Worm (Caenorhabditis elegans) whole organism, dauer: ENCODE data around the gene dsh-1.

Experiments
- unc-62 ChIP-seq: sonication (generic microtip); optimal IDR thresholded peaks from 2 replicates; lab custom pipeline; 2017; ENCODE audit warnings: missing biosample characterization, missing genetic modification reagents, missing genetic modification characterization

The dsh-1 gene

ce11 chrII:5220648-5221047 lies 4.5 kb downstream of the dsh-1 start:
- no peak for TF ChIP-seq unc-62

ce11 chrII:5218349-5218748 lies 6.8 kb downstream of the dsh-1 start:
- no peak for TF ChIP-seq unc-62

ce11 chrII:5212675-5213074 lies 12.5 kb downstream of the dsh-1 start, which contains the start of gene C34F11.1:
TSS of gene C34F11.1 (plus strand) at chrII:5212975.
- no peak for TF ChIP-seq unc-62

ce11 chrII:5211970-5212369 lies 13.2 kb downstream of the dsh-1 start, which contains the start of gene C34F11.2:
TSS of gene C34F11.2 (plus strand) at chrII:5212270.
- TF ChIP-seq unc-62 = no peak

- TF ChIP-seq unc-62 = no peak
Observed at ce11 chrII:5210830-5211229, 14.4 kb downstream of the dsh-1 start, which contains the start of gene C34F11.8. TSS of gene C34F11.8 (minus strand) at chrII:5210964.

ce11 chrII:5209122-5209521 lies 16.1 kb downstream of the dsh-1 start:
- no peak for TF ChIP-seq unc-62

- TF ChIP-seq unc-62 = no peak
Observed at ce11 chrII:5205286-5205685, 19.9 kb downstream of the dsh-1 start.

- no peak for TF ChIP-seq unc-62
Observed at ce11 chrII:5202930-5203329, 22.3 kb downstream of the dsh-1 start, which contains the start of gene ampd-1. TSS of gene ampd-1 (plus strand) at chrII:5203322.

- TF ChIP-seq unc-62 = no peak
Observed at ce11 chrII:5201922-5202562, 23.1 kb downstream of the dsh-1 start.

ce11 chrII:5200987-5201582 lies 24.1 kb downstream of the dsh-1 start:
- TF ChIP-seq unc-62 = no peak

- TF ChIP-seq unc-62 = no peak
Observed at ce11 chrII:5199497-5199896, 25.7 kb downstream of the dsh-1 start, which contains the start of gene msp-50. TSS of gene msp-50 (plus strand) at chrII:5199797.

- no peak for TF ChIP-seq unc-62
Observed at ce11 chrII:5195504-5195903, 29.7 kb downstream of the dsh-1 start, which contains the start of gene C34F11.5. TSS of gene C34F11.5 (plus strand) at chrII:5195804.

- TF ChIP-seq unc-62 = no peak
Observed at ce11 chrII:5194066-5194465, 31.1 kb downstream of the dsh-1 start, which contains the start of gene msp-49. TSS of gene msp-49 (plus strand) at chrII:5194366.

- TF ChIP-seq unc-62 = no peak
Observed at ce11 chrII:5191766-5192165, 33.4 kb downstream of the dsh-1 start.

- no peak for TF ChIP-seq unc-62
Observed at ce11 chrII:5187934-5188333, 37.2 kb downstream of the dsh-1 start.

- TF ChIP-seq unc-62 = no peak
Observed at ce11 chrII:5187469-5187868, 37.7 kb downstream of the dsh-1 start, which contains the start of gene crh-2. TSS of gene crh-2 (minus strand) at chrII:5187569.

- TF ChIP-seq unc-62 = no peak
Observed at ce11 chrII:5186870-5187269, 38.3 kb downstream of the dsh-1 start.

ce11 chrII:5185955-5186539 lies 39.1 kb downstream of the dsh-1 start:
- no peak for TF ChIP-seq unc-62
